Fruit fly (Drosophila melanogaster) whole organism, wandering third instar larva: ENCODE data around the gene mof.

Source experiments
- Abd-B ChIP-seq: fragments of >200 bp; optimal IDR thresholded peaks from 2 replicates; lab custom pipeline; 2017; ENCODE audit warnings: missing biosample characterization, missing genetic modification characterization
- CG32264 ChIP-seq: fragments of 200-800 bp; sonication (Bioruptor generic); optimal IDR thresholded peaks from 2 replicates; lab custom pipeline; 2016; ENCODE audit warnings: missing biosample characterization, missing genetic modification characterization
- CG9705 ChIP-seq: fragments of 200-800 bp; sonication (Bioruptor generic); optimal IDR thresholded peaks from 2 replicates; lab custom pipeline; 2018; ENCODE audit warnings: missing biosample characterization, mild to moderate bottlenecking, missing genetic modification characterization
- CrebA ChIP-seq: fragments of 200-800 bp; sonication (Bioruptor generic); optimal IDR thresholded peaks from 2 replicates; lab custom pipeline; 2016; ENCODE audit warnings: missing biosample characterization, mild to moderate bottlenecking, missing genetic modification characterization, borderline replicate concordance
- Dfd ChIP-seq: fragments of >200 bp; optimal IDR thresholded peaks from 2 replicates; lab custom pipeline; 2017; ENCODE audit warnings: missing biosample characterization, missing genetic modification characterization
- Dif ChIP-seq: fragments of 200-275, 200-300 bp; sonication (Bioruptor generic); optimal IDR thresholded peaks from 2 replicates; lab custom pipeline; 2018; ENCODE audit warnings: missing biosample characterization, missing genetic modification characterization; ENCODE audit not compliant: partially characterized antibody
- GATAd ChIP-seq: sonication (Bioruptor generic); optimal IDR thresholded peaks from 2 replicates; lab custom pipeline; 2016; ENCODE audit warnings: missing biosample characterization, missing genetic modification characterization
- HLH106 ChIP-seq: fragments of 200-800 bp; optimal IDR thresholded peaks from 3 replicates; lab custom pipeline; 2019; ENCODE audit warnings: missing biosample characterization, mild to moderate bottlenecking, missing genetic modification characterization, moderate library complexity
- Hnf4 ChIP-seq: fragments of 200-800 bp; sonication (Bioruptor generic); optimal IDR thresholded peaks from 2 replicates; lab custom pipeline; 2016; ENCODE audit warnings: missing biosample characterization, mild to moderate bottlenecking, missing genetic modification characterization
- Hr78 ChIP-seq: fragments of >200 bp; optimal IDR thresholded peaks from 2 replicates; lab custom pipeline; 2017; ENCODE audit warnings: missing biosample characterization, missing genetic modification characterization
- Hr83 ChIP-seq: fragments of 200-300 bp; sonication (Bioruptor generic); optimal IDR thresholded peaks from 2 replicates; lab custom pipeline; 2016; ENCODE audit warnings: missing biosample characterization, mild to moderate bottlenecking, missing genetic modification characterization, moderate library complexity; ENCODE audit not compliant: poor library complexity, severe bottlenecking
- Myc ChIP-seq: fragments of >200 bp; optimal IDR thresholded peaks from 2 replicates; lab custom pipeline; 2017
- N ChIP-seq: fragments of >200 bp; optimal IDR thresholded peaks from 2 replicates; lab custom pipeline; 2018; ENCODE audit warnings: missing biosample characterization, missing external identifiers, missing genetic modification characterization
- OdsH ChIP-seq: fragments of 200-800 bp; sonication (Bioruptor generic); optimal IDR thresholded peaks from 2 replicates; lab custom pipeline; 2016; ENCODE audit warnings: missing biosample characterization, mild to moderate bottlenecking, missing genetic modification characterization
- Rel ChIP-seq, 2 experiments: fragments of 200-800 bp; sonication (Bioruptor generic) in 1 of 2; optimal IDR thresholded peaks; 2 replicates in 1 of 2; 3 replicates in 1 of 2; lab custom pipeline; 2016 to 2019; ENCODE audit warnings: mild to moderate bottlenecking in 2 of 2, missing biosample characterization in 2 of 2, missing genetic modification characterization in 2 of 2, moderate library complexity in 1 of 2
- Sp1 ChIP-seq: fragments of 200-800 bp; sonication (Bioruptor generic); optimal IDR thresholded peaks from 3 replicates; lab custom pipeline; 2019; ENCODE audit warnings: missing biosample characterization, mild to moderate bottlenecking, missing genetic modification characterization, moderate library complexity
- Vsx2 ChIP-seq: fragments of 200-300, 225-300 bp; sonication (Bioruptor generic); optimal IDR thresholded peaks from 2 replicates; lab custom pipeline; 2018; ENCODE audit warnings: missing biosample characterization, missing genetic modification characterization; ENCODE audit not compliant: partially characterized antibody
- br ChIP-seq: fragments of 200-800 bp; sonication (Bioruptor generic); optimal IDR thresholded peaks from 2 replicates; lab custom pipeline; 2016; ENCODE audit warnings: missing biosample characterization, missing genetic modification characterization
- brk ChIP-seq: fragments of 200-800 bp; sonication (Bioruptor generic); optimal IDR thresholded peaks from 2 replicates; lab custom pipeline; 2016; ENCODE audit warnings: missing biosample characterization, mild to moderate bottlenecking, missing genetic modification characterization
- dl ChIP-seq, 2 experiments: fragments of 175-275, 200-275 bp in 1 of 2; fragments of 200-275 bp in 1 of 2; sonication (Bioruptor generic); optimal IDR thresholded peaks; lab custom pipeline; 2018; ENCODE audit warnings: mild to moderate bottlenecking in 2 of 2, missing biosample characterization in 2 of 2, missing genetic modification characterization in 2 of 2, moderate library complexity in 2 of 2; ENCODE audit not compliant: partially characterized antibody in 2 of 2, insufficient read depth in 1 of 2
- dmrt93B ChIP-seq: fragments of 200-800 bp; sonication (Bioruptor generic); optimal IDR thresholded peaks from 2 replicates; lab custom pipeline; 2018; ENCODE audit warnings: missing biosample characterization, mild to moderate bottlenecking, missing genetic modification characterization
- dsf ChIP-seq: sonication (Bioruptor generic); optimal IDR thresholded peaks from 2 replicates; lab custom pipeline; 2016; ENCODE audit warnings: missing biosample characterization, missing genetic modification characterization, borderline replicate concordance
- ey ChIP-seq: fragments of 200-800 bp; sonication (Bioruptor generic); optimal IDR thresholded peaks from 2 replicates; lab custom pipeline; 2016; ENCODE audit warnings: missing biosample characterization, missing genetic modification characterization
- fru ChIP-seq: fragments of 200-800 bp; sonication (Bioruptor generic); optimal IDR thresholded peaks from 3 replicates; lab custom pipeline; 2016; ENCODE audit warnings: missing biosample characterization, mild to moderate bottlenecking, missing genetic modification characterization
- h ChIP-seq: fragments of 200-800 bp; sonication (Bioruptor generic); optimal IDR thresholded peaks from 3 replicates; lab custom pipeline; 2016; ENCODE audit warnings: missing biosample characterization, mild to moderate bottlenecking, missing genetic modification characterization
- jim ChIP-seq: fragments of 175-275, 200-325 bp; sonication (Bioruptor generic); optimal IDR thresholded peaks from 2 replicates; lab custom pipeline; 2016; ENCODE audit warnings: missing biosample characterization, mild to moderate bottlenecking, missing genetic modification characterization
- lola ChIP-seq: fragments of >200 bp; optimal IDR thresholded peaks from 2 replicates; lab custom pipeline; 2017; ENCODE audit warnings: missing biosample characterization, missing genetic modification characterization
- rgr ChIP-seq: fragments of 200-800 bp; sonication (Bioruptor generic); optimal IDR thresholded peaks from 3 replicates; lab custom pipeline; 2016; ENCODE audit warnings: missing biosample characterization, mild to moderate bottlenecking, missing genetic modification characterization
- sage ChIP-seq: fragments of 200-800 bp; sonication (Bioruptor generic); optimal IDR thresholded peaks from 2 replicates; lab custom pipeline; 2016; ENCODE audit warnings: missing biosample characterization, mild to moderate bottlenecking, missing genetic modification characterization
- sv ChIP-seq: fragments of 200-800 bp; sonication (Bioruptor generic); optimal IDR thresholded peaks from 3 replicates; lab custom pipeline; 2016; ENCODE audit warnings: missing biosample characterization, missing genetic modification characterization
- usp ChIP-seq: fragments of >200 bp; optimal IDR thresholded peaks from 2 replicates; lab custom pipeline; 2017; ENCODE audit warnings: missing biosample characterization, missing genetic modification characterization
- woc ChIP-seq: sonication (Bioruptor generic); optimal IDR thresholded peaks from 2 replicates; lab custom pipeline; 2016; ENCODE audit warnings: missing biosample characterization, mild to moderate bottlenecking, missing genetic modification characterization

mof gene

dm6 chrX:5852677-5853076 lies 24.0 kb downstream of the mof start:
- no peak for TF ChIP-seq GATAd
- no peak for TF ChIP-seq Sp1 (GFP tag; lab: Kevin White, UChicago)
- TF ChIP-seq fru (GFP tag; lab: Kevin White, UChicago) = no peak
- no peak for TF ChIP-seq N
- TF ChIP-seq sage (GFP tag; lab: Kevin White, UChicago) = no peak
- TF ChIP-seq Myc (lab: Kevin White, UChicago) = no peak
- no peak for TF ChIP-seq Abd-B (GFP tag; lab: Kevin White, UChicago)
- no peak for TF ChIP-seq dsf (GFP tag; lab: Kevin White, UChicago)
- no peak for TF ChIP-seq CG9705 (GFP tag; lab: Kevin White, UChicago)
- no peak for TF ChIP-seq Vsx2 (GFP tag; lab: Kevin White, UChicago)
- TF ChIP-seq jim (GFP tag; lab: Kevin White, UChicago) = no peak
- no peak for TF ChIP-seq Dfd (GFP tag; lab: Kevin White, UChicago)
- TF ChIP-seq CrebA (GFP tag; lab: Kevin White, UChicago) = no peak
- TF ChIP-seq lola (GFP tag; lab: Kevin White, UChicago) = no peak
- TF ChIP-seq brk (GFP tag; lab: Kevin White, UChicago) = no peak
- TF ChIP-seq HLH106 (tag; lab: Kevin White, UChicago) = no peak
- TF ChIP-seq OdsH (GFP tag; lab: Kevin White, UChicago) = no peak

dm6 chrX:5847544-5847943 lies 29.1 kb downstream of the mof start:
- TF ChIP-seq ey (GFP tag; lab: Kevin White, UChicago) (no peak), lola (GFP tag; lab: Kevin White, UChicago) (no peak), jim (GFP tag; lab: Kevin White, UChicago) (no peak), Rel (GFP tag; optimal IDR thresholded peaks at IDR 0.05; lab: Kevin White, UChicago) (no peak), Rel (tag; optimal IDR thresholded peaks at IDR 0.05; lab: Kevin White, UChicago) (no peak), br (no peak), Sp1 (GFP tag; lab: Kevin White, UChicago) (no peak), CG32264 (GFP tag; lab: Kevin White, UChicago) (no peak), dl (GFP tag; optimal IDR thresholded peaks at IDR 0.05; lab: Kevin White, UChicago; ENCODE audit: insufficient read depth in 1 of 2, partially characterized antibody in 2 of 2) (no peak), Hr78 (GFP tag; lab: Kevin White, UChicago) (no peak), Myc (lab: Kevin White, UChicago) (no peak), Dfd (GFP tag; lab: Kevin White, UChicago) (no peak), rgr (GFP tag; lab: Kevin White, UChicago) (no peak), sv (GFP tag; lab: Kevin White, UChicago) (no peak), dmrt93B (GFP tag; lab: Kevin White, UChicago) (no peak), Vsx2 (GFP tag; lab: Kevin White, UChicago) (no peak), sage (GFP tag; lab: Kevin White, UChicago) (no peak), N (no peak), usp (GFP tag; lab: Kevin White, UChicago) (no peak), Dif (GFP tag; lab: Kevin White, UChicago) (no peak), Hnf4 (GFP tag; lab: Kevin White, UChicago) (no peak)
- TF ChIP-seq, all 38 proteins: peak for 0

dm6 chrX:5844980-5845379 lies 31.7 kb downstream of the mof start, which contains the start of gene CG12729:
Gene CG12729, plus strand, starts transcription at chrX:5845280.
- TF ChIP-seq OdsH (GFP tag; lab: Kevin White, UChicago) (no peak), CrebA (GFP tag; lab: Kevin White, UChicago) (no peak), h (GFP tag; lab: Kevin White, UChicago) (no peak), dmrt93B (GFP tag; lab: Kevin White, UChicago) (no peak), sage (GFP tag; lab: Kevin White, UChicago) (no peak), Hr83 (no peak), Hr78 (GFP tag; lab: Kevin White, UChicago) (no peak), Vsx2 (GFP tag; lab: Kevin White, UChicago) (no peak), CG32264 (GFP tag; lab: Kevin White, UChicago) (no peak), lola (GFP tag; lab: Kevin White, UChicago) (no peak), brk (GFP tag; lab: Kevin White, UChicago) (no peak), ey (GFP tag; lab: Kevin White, UChicago) (no peak), Dfd (GFP tag; lab: Kevin White, UChicago) (no peak), jim (GFP tag; lab: Kevin White, UChicago) (no peak), Hnf4 (GFP tag; lab: Kevin White, UChicago) (no peak), woc (no peak), Dif (GFP tag; lab: Kevin White, UChicago) (no peak)
